Fruit fly (Drosophila melanogaster) whole organism, wandering third instar larva: Measurements from ENCODE around the gene CG43673.

Experiments
- Hr83 ChIP-seq: fragments of 200-300 bp; sonication (Bioruptor generic); optimal IDR thresholded peaks from 2 replicates; lab custom pipeline; 2016; ENCODE audit warnings: missing biosample characterization, mild to moderate bottlenecking, missing genetic modification characterization, moderate library complexity; ENCODE audit not compliant: poor library complexity, severe bottlenecking
- Myc ChIP-seq: fragments of >200 bp; optimal IDR thresholded peaks from 2 replicates; lab custom pipeline; 2017
- Vsx2 ChIP-seq: fragments of 200-300, 225-300 bp; sonication (Bioruptor generic); optimal IDR thresholded peaks from 2 replicates; lab custom pipeline; 2018; ENCODE audit warnings: missing biosample characterization, missing genetic modification characterization; ENCODE audit not compliant: partially characterized antibody
- fru ChIP-seq: fragments of 200-800 bp; sonication (Bioruptor generic); optimal IDR thresholded peaks from 3 replicates; lab custom pipeline; 2016; ENCODE audit warnings: missing biosample characterization, mild to moderate bottlenecking, missing genetic modification characterization
- lola ChIP-seq: fragments of >200 bp; optimal IDR thresholded peaks from 2 replicates; lab custom pipeline; 2017; ENCODE audit warnings: missing biosample characterization, missing genetic modification characterization
- woc ChIP-seq: sonication (Bioruptor generic); optimal IDR thresholded peaks from 2 replicates; lab custom pipeline; 2016; ENCODE audit warnings: missing biosample characterization, mild to moderate bottlenecking, missing genetic modification characterization

DNA sequence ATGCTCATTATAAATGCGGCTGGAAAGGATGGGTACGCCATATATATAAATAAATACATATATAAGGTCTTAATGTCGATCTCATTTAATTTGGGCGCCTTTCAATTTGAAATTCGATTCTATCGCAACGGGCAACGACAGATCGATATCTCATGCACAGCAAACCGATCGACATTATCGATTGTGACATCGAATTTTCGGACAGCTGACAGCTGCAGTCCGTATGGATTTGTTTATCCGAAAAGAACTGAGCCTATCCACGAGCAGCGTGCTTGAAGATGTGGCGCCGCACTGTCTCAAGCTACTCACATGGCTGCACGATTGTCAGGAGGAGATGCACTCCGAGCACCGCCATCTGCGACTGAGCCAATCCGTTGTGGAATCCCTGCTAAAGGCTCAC is 47.0 kb upstream of the CG43673 start, which contains the start of gene CG8191:
- TF ChIP-seq woc (no peak), Vsx2 (GFP tag; lab: Kevin White, UChicago) (no peak), Myc (lab: Kevin White, UChicago) (no peak), fru (GFP tag; lab: Kevin White, UChicago) (no peak), Hr83 (GFP tag; lab: Kevin White, UChicago) (no peak), lola (no peak)
